Worm (Caenorhabditis elegans) whole organism, L2 larva: ENCODE data around the gene hpo-40.

Experiments
- elt-3 ChIP-seq: sonication (generic microtip); optimal IDR thresholded peaks from 2 replicates; lab custom pipeline; 2017; ENCODE audit warnings: missing biosample characterization, missing genetic modification characterization
- fos-1 ChIP-seq: fragments of 150-350 bp; optimal IDR thresholded peaks from 2 replicates; lab custom pipeline; 2014; ENCODE audit warnings: missing biosample characterization, missing genetic modification characterization
- gmeb-1 ChIP-seq: fragments of 150-350 bp; optimal IDR thresholded peaks from 2 replicates; lab custom pipeline; 2014; ENCODE audit warnings: missing biosample characterization, missing genetic modification characterization
- lin-39 ChIP-seq: fragments of 150-350 bp; optimal IDR thresholded peaks from 2 replicates; lab custom pipeline; 2014; ENCODE audit warnings: missing biosample characterization, missing genetic modification reagents, missing genetic modification characterization
- lsy-2 ChIP-seq, 2 experiments: fragments of 150-350 bp in 1 of 2; sonication (generic microtip) in 1 of 2; optimal IDR thresholded peaks; 2 replicates each; lab custom pipeline; 2014 to 2017; ENCODE audit warnings: missing biosample characterization in 2 of 2, missing genetic modification characterization in 2 of 2
- mdl-1 ChIP-seq, 2 experiments: fragments of 150-350 bp in 1 of 2; sonication (generic microtip) in 1 of 2; optimal IDR thresholded peaks; 2 replicates each; lab custom pipeline; 2017; ENCODE audit warnings: missing biosample characterization in 2 of 2, missing genetic modification characterization in 2 of 2
- nhr-12 ChIP-seq: fragments of 150-350 bp; optimal IDR thresholded peaks from 2 replicates; lab custom pipeline; 2014; ENCODE audit warnings: missing biosample characterization, missing genetic modification characterization
- skn-1 ChIP-seq: sonication (generic microtip); optimal IDR thresholded peaks from 2 replicates; lab custom pipeline; 2017; ENCODE audit warnings: missing biosample characterization, missing genetic modification characterization
- sma-9 ChIP-seq, 2 experiments: fragments of 150-350 bp in 1 of 2; sonication (generic microtip) in 1 of 2; optimal IDR thresholded peaks; 2 replicates each; lab custom pipeline; 2014 to 2016; ENCODE audit warnings: missing genetic modification characterization in 2 of 2, mild to moderate bottlenecking in 1 of 2, missing biosample characterization in 1 of 2, missing compliant biosample characterization in 1 of 2, missing genetic modification reagents in 1 of 2, moderate library complexity in 1 of 2
- unc-55 ChIP-seq: fragments of 150-350 bp; sonication (generic microtip); optimal IDR thresholded peaks from 3 replicates; lab custom pipeline; 2014; ENCODE audit warnings: missing biosample characterization, missing genetic modification reagents, missing genetic modification characterization
- unc-62 ChIP-seq: fragments of 150-350 bp; optimal IDR thresholded peaks from 2 replicates; lab custom pipeline; 2014; ENCODE audit warnings: missing biosample characterization, missing genetic modification reagents, missing genetic modification characterization
- ztf-4 ChIP-seq: fragments of 150-350 bp; optimal IDR thresholded peaks from 2 replicates; lab custom pipeline; 2014; ENCODE audit warnings: missing biosample characterization, missing genetic modification characterization

- TF ChIP-seq gmeb-1 (tag; lab: Kevin White, UChicago) (peak; percentile 2), sma-9 (GFP tag; optimal IDR thresholded peaks at IDR 0.05; lab: Kevin White, UChicago) (no peak), sma-9 (tag; optimal IDR thresholded peaks at IDR 0.05; lab: Kevin White, UChicago) (no peak), lsy-2 (tag; optimal IDR thresholded peaks at IDR 0.05; lab: Kevin White, UChicago) (peak in 1 of 2 experiments; percentile 15), ztf-4 (no peak), fos-1 (tag; lab: Kevin White, UChicago) (peak; percentile 48), elt-3 (no peak), nhr-12 (tag; lab: Kevin White, UChicago) (no peak), skn-1 (tag; lab: Kevin White, UChicago) (no peak), unc-55 (GFP tag; lab: Kevin White, UChicago) (peak; percentile 75), lin-39 (tag; lab: Kevin White, UChicago) (no peak), mdl-1 (tag; optimal IDR thresholded peaks at IDR 0.05; lab: Kevin White, UChicago) (no peak), unc-62 (no peak)
Measured at ce11 chrV:10255005-10255472, 42.3 kb downstream of the hpo-40 start, which contains the start of gene rop-1.
